Worm (Caenorhabditis elegans) whole organism, early embryonic: ENCODE measurements around the gene mfsd-11.

ENCODE experiments used
- B0310.2 ChIP-seq: sonication (generic microtip); optimal IDR thresholded peaks from 2 replicates; lab custom pipeline; 2016; ENCODE audit warnings: mild to moderate bottlenecking, missing genetic modification characterization, missing compliant biosample characterization
- aly-1 ChIP-seq: sonication (generic microtip); optimal IDR thresholded peaks from 2 replicates; lab custom pipeline; 2016; ENCODE audit warnings: missing genetic modification characterization, missing compliant biosample characterization
- ama-1 ChIP-seq: fragments of 150-350 bp; optimal IDR thresholded peaks from 2 replicates; lab custom pipeline; 2014
- ceh-13 ChIP-seq: fragments of 200-800 bp; sonication (Bioruptor generic); optimal IDR thresholded peaks from 2 replicates; lab custom pipeline; 2018; ENCODE audit warnings: mild to moderate bottlenecking, missing genetic modification characterization, missing compliant biosample characterization
- ceh-36 ChIP-seq: sonication (generic microtip); optimal IDR thresholded peaks from 2 replicates; lab custom pipeline; 2016; ENCODE audit warnings: missing genetic modification characterization, inconsistent platforms, missing compliant biosample characterization
- ets-7 ChIP-seq: sonication (generic microtip); optimal IDR thresholded peaks from 2 replicates; lab custom pipeline; 2016; ENCODE audit warnings: missing genotype, missing genetic modification characterization, missing compliant biosample characterization
- flt-1 ChIP-seq: fragments of 200-800 bp; sonication (Bioruptor generic); IDR thresholded peaks from 2 replicates; pipeline ENCODE4 v1.3.6; 2022; ENCODE audit warnings: missing genetic modification characterization, missing compliant biosample characterization
- hmbx-1 ChIP-seq: sonication (generic microtip); optimal IDR thresholded peaks from 2 replicates; lab custom pipeline; 2016; ENCODE audit warnings: mild to moderate bottlenecking, missing genetic modification characterization, missing compliant biosample characterization
- hmg-4 ChIP-seq: fragments of 200-800 bp; sonication (Bioruptor generic); optimal IDR thresholded peaks from 2 replicates; lab custom pipeline; 2018; ENCODE audit warnings: mild to moderate bottlenecking, missing genetic modification characterization, missing compliant biosample characterization
- hnd-1 ChIP-seq: sonication (generic microtip); optimal IDR thresholded peaks from 2 replicates; lab custom pipeline; 2016; ENCODE audit warnings: missing genetic modification characterization, missing compliant biosample characterization
- scrt-1 ChIP-seq: fragments of 200-800 bp; sonication (Bioruptor generic); IDR thresholded peaks from 2 replicates; pipeline ENCODE4 v1.3.6; 2022; ENCODE audit warnings: missing genetic modification characterization, missing compliant biosample characterization
- tbx-11 ChIP-seq: fragments of 200-800 bp; sonication (Bioruptor generic); IDR thresholded peaks from 2 replicates; pipeline ENCODE4 v1.3.6; 2022; ENCODE audit warnings: missing genetic modification characterization, missing compliant biosample characterization
- tbx-37 ChIP-seq: fragments of 200-800 bp; sonication (Bioruptor generic); conservative IDR thresholded peaks from 2 replicates; pipeline ENCODE4 v1.3.6; 2022; ENCODE audit warnings: missing genetic modification reagents, missing genetic modification characterization, missing compliant biosample characterization
- tra-4 ChIP-seq: sonication (generic microtip); optimal IDR thresholded peaks from 2 replicates; lab custom pipeline; 2017; ENCODE audit warnings: missing genetic modification characterization, missing compliant biosample characterization

DNA sequence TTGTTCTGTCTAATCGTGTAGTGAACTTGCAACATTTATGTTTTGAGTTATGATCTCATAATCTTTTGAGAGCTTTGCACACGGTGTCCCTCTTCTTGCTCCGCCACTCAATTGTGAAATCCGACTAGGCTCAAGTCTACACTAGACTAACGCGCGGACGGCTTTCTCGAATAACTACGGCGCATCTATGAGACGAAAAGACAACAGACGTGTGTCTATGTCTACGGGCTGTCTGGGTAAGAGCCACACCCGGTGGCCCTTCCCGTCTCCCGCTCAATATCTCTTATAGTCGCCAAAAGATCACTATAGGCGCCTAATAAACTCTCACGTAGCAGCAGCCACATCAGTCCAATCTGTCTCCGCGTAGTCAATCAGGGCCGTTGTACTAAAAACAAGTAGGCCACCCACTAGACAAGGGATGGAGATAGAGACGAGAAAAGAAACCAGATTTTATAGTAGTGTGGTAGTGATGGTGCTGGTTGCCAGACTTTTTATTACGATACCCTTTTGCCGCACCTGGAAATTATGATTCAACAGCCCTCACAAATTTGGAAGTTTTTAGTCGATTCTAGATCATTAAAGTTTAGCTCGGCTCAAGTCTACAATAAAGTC is 21.9 kb upstream of the mfsd-11 start:
- TF ChIP-seq tbx-11 (no peak), flt-1 (GFP tag; lab: Robert Waterston, UW) (no peak), ceh-36 (tag; lab: Kevin White, UChicago) (no peak), hmbx-1 (no peak), ama-1 (lab: Kevin White, UChicago) (no peak), hnd-1 (no peak), hmg-4 (GFP tag; lab: Kevin White, UChicago) (no peak), scrt-1 (no peak), B0310.2 (no peak), ceh-13 (GFP tag; lab: Kevin White, UChicago) (no peak), tbx-37 (no peak), ets-7 (tag; lab: Kevin White, UChicago) (no peak), aly-1 (tag; lab: Kevin White, UChicago) (no peak), tra-4 (tag; lab: Kevin White, UChicago) (no peak)
